Worm (Caenorhabditis elegans) whole organism, L3 larva: Measurements from ENCODE around the gene tpst-1.

Experiments used
- R02D3.7 ChIP-seq: fragments of 150-350 bp; optimal IDR thresholded peaks from 2 replicates; lab custom pipeline; 2014; ENCODE audit warnings: missing biosample characterization, missing genetic modification characterization
- ZK546.5 ChIP-seq: sonication (generic microtip); optimal IDR thresholded peaks from 2 replicates; lab custom pipeline; 2017; ENCODE audit warnings: missing biosample characterization, missing genetic modification characterization
- ama-1 ChIP-seq: fragments of 150-350 bp; optimal IDR thresholded peaks from 2 replicates; lab custom pipeline; 2018
- ceh-28 ChIP-seq: fragments of 150-350 bp; optimal IDR thresholded peaks from 2 replicates; lab custom pipeline; 2014; ENCODE audit warnings: missing biosample characterization, missing genetic modification reagents, missing genetic modification characterization
- ceh-9 ChIP-seq: sonication (generic microtip); optimal IDR thresholded peaks from 2 replicates; lab custom pipeline; 2018; ENCODE audit warnings: missing biosample characterization, missing genetic modification characterization
- egl-27 ChIP-seq: sonication (generic microtip); optimal IDR thresholded peaks from 4 replicates; lab custom pipeline; 2017; ENCODE audit warnings: missing biosample characterization, missing genetic modification reagents, missing genetic modification characterization
- egl-5 ChIP-seq: fragments of 150-350 bp; optimal IDR thresholded peaks from 2 replicates; lab custom pipeline; 2017; ENCODE audit warnings: missing biosample characterization, missing genetic modification reagents, missing genetic modification characterization, inconsistent platforms
- elt-1 ChIP-seq: fragments of 150-350 bp; optimal IDR thresholded peaks from 2 replicates; lab custom pipeline; 2014; ENCODE audit warnings: missing biosample characterization, missing genetic modification characterization
- elt-2 ChIP-seq: sonication (generic microtip); optimal IDR thresholded peaks from 2 replicates; lab custom pipeline; 2016; ENCODE audit warnings: missing genetic modification reagents, mild to moderate bottlenecking, missing genetic modification characterization, missing compliant biosample characterization
- elt-3 ChIP-seq, 3 experiments: fragments of 150-350 bp in 1 of 3; sonication (generic microtip) in 2 of 3; optimal IDR thresholded peaks; 2 replicates in 2 of 3; 4 replicates in 1 of 3; lab custom pipeline; 2014 to 2017; ENCODE audit warnings: missing biosample characterization in 3 of 3, missing genetic modification characterization in 3 of 3
- eor-1 ChIP-seq, 2 experiments: fragments of 150-350 bp; optimal IDR thresholded peaks; 2 replicates each; lab custom pipeline; 2014 to 2018; ENCODE audit warnings: missing biosample characterization in 2 of 2, missing genetic modification characterization in 2 of 2
- fkh-2 ChIP-seq: fragments of 150-350 bp; optimal IDR thresholded peaks from 2 replicates; lab custom pipeline; 2014; ENCODE audit warnings: missing biosample characterization, missing genetic modification reagents, missing genetic modification characterization
- fos-1 ChIP-seq: fragments of 150-350 bp; optimal IDR thresholded peaks from 2 replicates; lab custom pipeline; 2014; ENCODE audit warnings: missing biosample characterization, missing genetic modification characterization
- hmg-11 ChIP-seq: sonication (generic microtip); optimal IDR thresholded peaks from 2 replicates; lab custom pipeline; 2016; ENCODE audit warnings: missing genetic modification characterization, missing compliant biosample characterization
- jun-1 ChIP-seq: fragments of 150-350 bp; optimal IDR thresholded peaks from 2 replicates; lab custom pipeline; 2014; ENCODE audit warnings: missing biosample characterization, missing genetic modification reagents, missing genetic modification characterization
- lin-15B ChIP-seq: fragments of 150-350 bp; optimal IDR thresholded peaks from 2 replicates; lab custom pipeline; 2014; ENCODE audit warnings: missing biosample characterization, missing genetic modification characterization
- lin-39 ChIP-seq: fragments of 150-350 bp; optimal IDR thresholded peaks from 2 replicates; lab custom pipeline; 2018; ENCODE audit warnings: missing biosample characterization, missing genetic modification reagents, missing genetic modification characterization
- lsy-12 ChIP-seq: sonication (generic microtip); optimal IDR thresholded peaks from 2 replicates; lab custom pipeline; 2016; ENCODE audit warnings: mild to moderate bottlenecking, missing genetic modification characterization, missing compliant biosample characterization
- mdl-1 ChIP-seq: fragments of 150-350 bp; optimal IDR thresholded peaks from 2 replicates; lab custom pipeline; 2014; ENCODE audit warnings: missing biosample characterization, missing genetic modification characterization
- nfya-1 ChIP-seq: sonication (generic microtip); optimal IDR thresholded peaks from 2 replicates; lab custom pipeline; 2017; ENCODE audit warnings: missing genetic modification characterization, mild to moderate bottlenecking, missing compliant biosample characterization, antibody characterized with exemption, moderate library complexity; ENCODE audit not compliant: insufficient read depth
- nhr-11 ChIP-seq: fragments of 150-350 bp; optimal IDR thresholded peaks from 2 replicates; lab custom pipeline; 2014; ENCODE audit warnings: missing biosample characterization, missing genetic modification characterization
- nhr-23 ChIP-seq: fragments of 150-350 bp; optimal IDR thresholded peaks from 2 replicates; lab custom pipeline; 2014; ENCODE audit warnings: missing biosample characterization, missing genetic modification reagents, missing genetic modification characterization
- nhr-237 ChIP-seq: fragments of 150-350 bp; optimal IDR thresholded peaks from 2 replicates; lab custom pipeline; 2014; ENCODE audit warnings: missing biosample characterization, missing genetic modification characterization
- nhr-25 ChIP-seq: sonication (generic microtip); optimal IDR thresholded peaks from 2 replicates; lab custom pipeline; 2017; ENCODE audit warnings: missing biosample characterization, missing genetic modification characterization
- nhr-43 ChIP-seq: sonication (generic microtip); optimal IDR thresholded peaks from 2 replicates; lab custom pipeline; 2016; ENCODE audit warnings: mild to moderate bottlenecking, missing genetic modification characterization, missing compliant biosample characterization; ENCODE audit not compliant: poor library complexity, severe bottlenecking
- nhr-76 ChIP-seq: fragments of 150-350 bp; sonication (generic microtip); optimal IDR thresholded peaks from 5 replicates; lab custom pipeline; 2014; ENCODE audit warnings: missing biosample characterization, missing genetic modification characterization
- nhr-77 ChIP-seq: fragments of 150-350 bp; optimal IDR thresholded peaks from 2 replicates; lab custom pipeline; 2014; ENCODE audit warnings: missing biosample characterization, missing genetic modification characterization
- pha-4 ChIP-seq: fragments of 150-350 bp; optimal IDR thresholded peaks from 2 replicates; lab custom pipeline; 2014; ENCODE audit warnings: missing biosample characterization, missing genetic modification reagents, missing genetic modification characterization
- pqm-1 ChIP-seq: fragments of 150-350 bp; optimal IDR thresholded peaks from 2 replicates; lab custom pipeline; 2017; ENCODE audit warnings: missing biosample characterization, missing genetic modification characterization, inconsistent platforms
- sea-2 ChIP-seq: fragments of 150-350 bp; sonication (generic microtip); optimal IDR thresholded peaks from 4 replicates; lab custom pipeline; 2014; ENCODE audit warnings: missing biosample characterization, missing genetic modification reagents, missing genetic modification characterization
- skn-1 ChIP-seq: fragments of 150-350 bp; optimal IDR thresholded peaks from 2 replicates; lab custom pipeline; 2014; ENCODE audit warnings: missing biosample characterization, missing genetic modification characterization
- snpc-4 ChIP-seq: fragments of 150-350 bp; optimal IDR thresholded peaks from 2 replicates; lab custom pipeline; 2014; ENCODE audit warnings: missing biosample characterization, missing genetic modification characterization
- tbx-2 ChIP-seq: sonication (generic microtip); optimal IDR thresholded peaks from 2 replicates; lab custom pipeline; 2016; ENCODE audit warnings: mild to moderate bottlenecking, missing genetic modification characterization, missing compliant biosample characterization
- unc-62 ChIP-seq: fragments of 150-350 bp; sonication (generic microtip); optimal IDR thresholded peaks from 4 replicates; lab custom pipeline; 2014; ENCODE audit warnings: missing biosample characterization, missing genetic modification reagents, missing genetic modification characterization
- zag-1 ChIP-seq: fragments of 150-350 bp; optimal IDR thresholded peaks from 2 replicates; lab custom pipeline; 2014; ENCODE audit warnings: missing biosample characterization, missing genetic modification characterization
- ztf-4 ChIP-seq: fragments of 150-350 bp; optimal IDR thresholded peaks from 2 replicates; lab custom pipeline; 2014; ENCODE audit warnings: missing biosample characterization, missing genetic modification characterization

Gene tpst-1

DNA sequence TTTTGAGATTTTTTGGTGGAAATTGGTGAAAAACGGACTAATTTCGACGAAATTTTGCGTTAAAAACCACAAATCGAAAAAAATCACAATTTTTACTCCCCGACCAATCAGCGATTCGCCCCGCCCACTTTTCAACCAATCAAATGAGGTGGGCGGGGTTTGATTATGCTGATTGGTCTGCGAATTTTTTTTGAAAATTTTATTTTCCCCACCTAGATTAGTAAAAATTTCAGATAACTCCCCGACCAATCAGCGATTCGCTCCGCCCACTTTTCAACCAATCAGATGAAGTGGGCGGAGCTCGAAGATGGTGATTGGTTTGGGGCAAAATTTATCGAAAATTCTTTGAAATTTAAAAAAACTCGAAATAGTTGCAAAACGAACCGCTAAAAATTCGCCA lies 22.9 kb downstream of the tpst-1 start:
- TF ChIP-seq unc-62, result no peak
- peak; percentile 94 for TF ChIP-seq nfya-1
- TF ChIP-seq, all 47 proteins: peak for 1

DNA sequence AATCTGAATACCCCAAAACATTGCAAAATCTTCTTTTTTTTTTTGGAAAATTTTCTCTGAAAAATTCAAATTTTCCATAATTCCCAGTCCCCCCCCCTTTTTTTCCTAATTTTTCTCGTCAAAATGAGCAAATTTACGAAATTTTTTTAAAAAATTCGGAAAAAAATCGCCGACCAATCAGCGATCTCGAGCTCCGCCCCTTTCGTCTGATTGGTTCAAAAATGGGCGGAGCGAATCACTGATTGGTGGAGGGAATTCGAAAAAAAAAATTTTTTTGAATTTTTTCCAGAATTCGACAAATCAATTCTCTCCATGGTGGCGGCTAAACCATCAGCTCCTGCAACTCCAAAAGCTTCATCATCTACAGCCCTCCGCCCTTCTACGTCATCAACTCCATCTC lies 23.5 kb downstream of the tpst-1 start:
- TF ChIP-seq eor-1 (tag; optimal IDR thresholded peaks at IDR 0.05; lab: Kevin White, UChicago) (no peak), nfya-1 (peak; percentile 84)

DNA sequence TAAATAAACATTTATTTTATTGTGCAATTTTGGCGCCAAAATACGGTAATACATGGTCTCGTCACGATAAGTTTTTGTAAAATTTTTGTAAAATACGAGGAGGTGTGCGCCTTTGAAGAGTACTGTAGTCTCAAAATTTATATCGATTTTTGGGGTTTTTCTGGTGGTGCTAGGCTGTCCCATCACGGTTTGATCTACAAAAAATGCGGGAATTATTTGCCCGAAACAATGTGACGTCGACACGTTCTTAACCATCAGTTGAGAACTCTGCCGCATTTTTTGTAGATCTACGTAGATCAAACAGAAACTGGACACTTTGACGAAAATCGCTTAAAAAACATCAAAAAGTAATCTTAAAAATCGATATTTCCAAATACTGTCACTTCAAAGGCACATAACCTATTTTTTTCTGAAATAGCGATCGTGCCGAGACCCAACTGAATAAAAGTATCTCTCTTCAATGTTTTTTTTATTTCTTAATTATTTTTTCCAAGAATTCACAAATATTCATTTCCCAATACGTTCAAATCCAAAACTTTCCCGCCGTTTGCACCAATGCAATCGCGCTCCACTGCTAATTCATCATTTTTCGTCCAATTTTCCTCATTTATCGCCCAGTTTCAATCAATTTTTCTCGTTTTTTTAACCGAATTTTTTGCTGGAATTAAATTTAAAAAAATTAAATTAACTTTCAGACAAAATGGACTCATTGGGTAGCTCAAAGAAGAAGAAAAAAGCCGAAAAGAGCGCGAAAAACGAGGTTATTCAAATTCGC lies 36.0 kb downstream of the tpst-1 start, which contains the start of gene pqn-80:
Gene pqn-80 (plus strand): TSS at position 694 of the 775 bp plus-strand sequence.
- TF ChIP-seq nhr-237 (tag; lab: Kevin White, UChicago), result no peak
- peak; percentile 71 for TF ChIP-seq nfya-1
- TF ChIP-seq ztf-4 (tag; lab: Kevin White, UChicago), result no peak
- peak; percentile 68 for TF ChIP-seq lin-15B (tag; lab: Kevin White, UChicago)
- TF ChIP-seq ZK546.5 (tag; lab: Kevin White, UChicago), result no peak
- TF ChIP-seq unc-62, result no peak
- peak; percentile 28 for TF ChIP-seq nhr-25 (tag; lab: Kevin White, UChicago)
- no peak for TF ChIP-seq fos-1 (tag; lab: Kevin White, UChicago)
- no peak for TF ChIP-seq eor-1 (tag; optimal IDR thresholded peaks at IDR 0.05; lab: Kevin White, UChicago)
- no peak for TF ChIP-seq lsy-12 (tag; lab: Kevin White, UChicago)
- TF ChIP-seq egl-27, result no peak
- TF ChIP-seq nhr-23 (tag; lab: Kevin White, UChicago), result peak; percentile 54
- peak; percentile 11 for TF ChIP-seq ceh-28 (tag; lab: Kevin White, UChicago)
- TF ChIP-seq nhr-76 (tag; lab: Kevin White, UChicago), result no peak
- no peak for TF ChIP-seq mdl-1 (tag; lab: Kevin White, UChicago)
- TF ChIP-seq elt-3 (tag; optimal IDR thresholded peaks at IDR 0.05; lab: Kevin White, UChicago), result no peak
- no peak for TF ChIP-seq sea-2
- no peak for TF ChIP-seq fkh-2 (tag; lab: Kevin White, UChicago)
- TF ChIP-seq hmg-11, result peak; percentile 41
- TF ChIP-seq nhr-11 (tag; lab: Kevin White, UChicago), result no peak
- no peak for TF ChIP-seq jun-1 (tag; lab: Kevin White, UChicago)
- no peak for TF ChIP-seq skn-1 (tag; lab: Kevin White, UChicago)
- TF ChIP-seq pha-4 (tag; lab: Kevin White, UChicago), result peak; percentile 67
- TF ChIP-seq zag-1 (tag; lab: Kevin White, UChicago), result no peak

DNA sequence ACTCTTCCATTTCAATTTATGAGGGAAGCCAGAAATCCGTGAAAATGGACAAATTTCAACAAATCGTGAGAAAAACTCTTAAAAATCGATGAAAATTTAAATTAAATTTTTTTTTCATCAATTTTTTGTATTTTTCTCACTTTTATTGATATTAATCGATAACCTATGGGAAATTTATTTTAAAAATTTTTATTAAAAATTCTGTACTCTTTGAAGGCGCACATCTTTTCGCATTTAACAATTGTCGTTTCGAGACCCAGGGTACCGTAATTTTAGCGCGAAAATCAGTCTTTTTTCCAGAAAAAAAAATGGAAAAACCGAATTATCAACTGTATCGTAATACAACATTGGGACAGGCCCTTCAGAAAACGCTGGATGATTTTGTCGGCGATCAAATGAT lies 37.6 kb downstream of the tpst-1 start, which contains the start of gene gtf-2A2:
Gene gtf-2A2 (plus strand): TSS at position 301 of the 400 bp plus-strand sequence.
- TF ChIP-seq jun-1 (tag; lab: Kevin White, UChicago), result no peak
- TF ChIP-seq nhr-11 (tag; lab: Kevin White, UChicago), result no peak
- TF ChIP-seq snpc-4 (tag; lab: Kevin White, UChicago), result no peak
- no peak for TF ChIP-seq nhr-43
- no peak for TF ChIP-seq nhr-77
- no peak for TF ChIP-seq lin-39 (tag; lab: Kevin White, UChicago)
- no peak for TF ChIP-seq nhr-23 (tag; lab: Kevin White, UChicago)
- TF ChIP-seq elt-2 (tag; lab: Kevin White, UChicago), result no peak
- no peak for TF ChIP-seq tbx-2 (tag; lab: Kevin White, UChicago)
- TF ChIP-seq ztf-4 (tag; lab: Kevin White, UChicago), result no peak
- no peak for TF ChIP-seq unc-62
- no peak for TF ChIP-seq pqm-1
- no peak for TF ChIP-seq egl-27
- TF ChIP-seq lin-15B (tag; lab: Kevin White, UChicago), result no peak
- TF ChIP-seq nhr-25 (tag; lab: Kevin White, UChicago), result no peak
- no peak for TF ChIP-seq ceh-9 (tag; lab: Kevin White, UChicago)
- TF ChIP-seq egl-5 (tag; lab: Kevin White, UChicago), result no peak
- no peak for TF ChIP-seq nhr-76 (tag; lab: Kevin White, UChicago)

DNA sequence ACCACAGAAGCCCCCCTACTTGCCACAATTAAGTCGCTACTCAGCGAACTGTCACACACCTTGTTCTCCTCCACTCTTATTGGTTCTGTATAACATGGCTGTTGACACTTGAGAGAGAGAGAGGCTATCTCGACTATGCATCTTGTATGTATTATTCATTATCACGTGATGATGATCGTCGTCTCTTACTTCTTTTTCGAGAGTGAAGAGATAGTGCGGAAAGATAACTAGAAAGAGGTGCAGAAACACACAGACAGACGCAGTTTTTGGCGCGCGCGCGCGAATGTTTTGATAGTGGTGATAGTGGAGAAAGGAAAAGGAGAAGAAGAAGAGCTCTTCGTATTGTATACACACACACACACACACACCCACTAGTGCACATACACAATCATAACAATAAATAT lies 45.1 kb downstream of the tpst-1 start:
- peak; percentile 87 for TF ChIP-seq nhr-25 (tag; lab: Kevin White, UChicago)
- no peak for TF ChIP-seq mdl-1 (tag; lab: Kevin White, UChicago)
- TF ChIP-seq elt-3 (tag; optimal IDR thresholded peaks at IDR 0.05; lab: Kevin White, UChicago), result no peak
- TF ChIP-seq sea-2, result no peak
- TF ChIP-seq pqm-1, result peak; percentile 71
- no peak for TF ChIP-seq R02D3.7 (tag; lab: Kevin White, UChicago)
- TF ChIP-seq fos-1 (tag; lab: Kevin White, UChicago), result peak; percentile 14
- peak; percentile 89 for TF ChIP-seq elt-2 (tag; lab: Kevin White, UChicago)
- TF ChIP-seq pha-4 (tag; lab: Kevin White, UChicago), result peak; percentile 97
- TF ChIP-seq fkh-2 (tag; lab: Kevin White, UChicago), result no peak
- TF ChIP-seq lsy-12 (tag; lab: Kevin White, UChicago), result peak; percentile 46
- TF ChIP-seq lin-39 (tag; lab: Kevin White, UChicago), result no peak
- peak; percentile 59 for TF ChIP-seq ceh-28 (tag; lab: Kevin White, UChicago)
- TF ChIP-seq nhr-23 (tag; lab: Kevin White, UChicago), result peak; percentile 83
- TF ChIP-seq nfya-1, result peak; percentile 87
- TF ChIP-seq lin-15B (tag; lab: Kevin White, UChicago), result peak; percentile 18
- TF ChIP-seq skn-1 (tag; lab: Kevin White, UChicago), result peak; percentile 67
- TF ChIP-seq elt-1, result peak; percentile 91
- peak; percentile 76 for TF ChIP-seq ama-1 (lab: Kevin White, UChicago)
- TF ChIP-seq nhr-77, result no peak
- peak; percentile 54 for TF ChIP-seq nhr-43
- peak; percentile 57 for TF ChIP-seq jun-1 (tag; lab: Kevin White, UChicago)
- TF ChIP-seq unc-62, result peak; percentile 17
